Worm (Caenorhabditis elegans) whole organism, early embryonic: ENCODE measurements around the gene mtx-2.

Experiments
- B0310.2 ChIP-seq: sonication (generic microtip); optimal IDR thresholded peaks from 2 replicates; lab custom pipeline; 2016; ENCODE audit warnings: mild to moderate bottlenecking, missing genetic modification characterization, missing compliant biosample characterization
- ama-1 ChIP-seq: fragments of 150-350 bp; optimal IDR thresholded peaks from 2 replicates; lab custom pipeline; 2014

- TF ChIP-seq B0310.2 (tag; lab: Kevin White, UChicago): no peak
- no peak for TF ChIP-seq ama-1 (lab: Kevin White, UChicago)
Measured at ce11 chrIII:7736003-7736402, 27.4 kb downstream of the mtx-2 start.
